Fruit fly (Drosophila melanogaster): Measurements from ENCODE around the gene CG11857.

- TF ChIP-seq CG9609 (GFP tag; optimal IDR thresholded peaks at IDR 0.05) = no peak
- no peak for TF ChIP-seq vfl (GFP tag; optimal IDR thresholded peaks at IDR 0.05)
- no peak for TF ChIP-seq Dref (GFP tag; IDR thresholded peaks at IDR 0.05)
- no peak for TF ChIP-seq Asciz (GFP tag; optimal IDR thresholded peaks at IDR 0.05)
- TF ChIP-seq Dek (tag; optimal IDR thresholded peaks at IDR 0.05) = no peak
- TF ChIP-seq gce (GFP tag; IDR thresholded peaks at IDR 0.05) = no peak
- no peak for TF ChIP-seq wdn (GFP tag; IDR thresholded peaks at IDR 0.05)
- TF ChIP-seq sob (GFP tag; IDR thresholded peaks at IDR 0.05) = no peak
- TF ChIP-seq HmgZ (tag; optimal IDR thresholded peaks at IDR 0.05) = no peak
- TF ChIP-seq Sox102F (GFP tag; optimal IDR thresholded peaks at IDR 0.05) = no peak
- no peak for TF ChIP-seq CG33213 (GFP tag; optimal IDR thresholded peaks at IDR 0.05)
- no peak for TF ChIP-seq Sry-β (GFP tag; optimal IDR thresholded peaks at IDR 0.05)
- no peak for TF ChIP-seq MTF-1 (GFP tag; optimal IDR thresholded peaks at IDR 0.05; ENCODE audit: borderline replicate concordance)
These were observed 43.5 kb downstream of the CG11857 start, which contains the start of gene CG31370 for dm6 chr3R:25302239-25302638.
